Fruit fly (Drosophila melanogaster): ENCODE results near the gene Vml.

Vml gene

DNA sequence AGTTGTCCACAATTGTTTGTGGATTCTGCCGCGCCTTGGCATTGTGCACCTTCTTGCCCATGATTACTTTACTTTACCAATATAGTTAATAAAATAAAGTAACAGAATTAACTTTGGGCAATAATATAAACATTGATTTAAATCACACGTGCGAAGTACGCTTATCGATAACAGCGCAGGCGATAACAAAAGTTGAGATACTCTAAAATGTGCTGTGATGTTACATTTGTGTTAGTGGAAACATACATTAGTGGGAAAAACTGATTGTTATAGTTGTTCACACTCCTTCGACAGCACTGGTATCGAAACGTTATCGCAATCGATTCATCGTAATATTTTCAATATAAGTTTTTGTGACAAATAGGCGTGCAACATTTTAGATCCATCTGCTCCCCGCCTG, 33.8 kb upstream of the Vml start, which contains the start of gene kz (continued):
- TF ChIP-seq sens-2 (GFP tag; IDR thresholded peaks at IDR 0.05) (no peak), CG6683 (GFP tag; optimal IDR thresholded peaks at IDR 0.05) (no peak), CG13775 (GFP tag; optimal IDR thresholded peaks at IDR 0.05) (no peak), Tbp (GFP tag; optimal IDR thresholded peaks at IDR 0.05) (no peak), Mes4 (GFP tag; optimal IDR thresholded peaks at IDR 0.05) (no peak), zf30C (GFP tag; optimal IDR thresholded peaks at IDR 0.05) (no peak), ci (GFP tag; IDR thresholded peaks at IDR 0.05) (0 out of 3 replicates have a peak, but pooled peaks have one; percentile 32), prd (optimal IDR thresholded peaks at IDR 0.05) (no peak), prd (GFP tag; IDR thresholded peaks at IDR 0.05) (no peak), hb (GFP tag; IDR thresholded peaks at IDR 0.05; ENCODE audit: partially characterized antibody) (peak; percentile 99), CG14050 (GFP tag; IDR thresholded peaks at IDR 0.05) (no peak), Aef1 (GFP tag; IDR thresholded peaks at IDR 0.05) (no peak), her (GFP tag; optimal IDR thresholded peaks at IDR 0.05) (no peak), bbx (GFP tag; IDR thresholded peaks at IDR 0.05; ENCODE audit: partially characterized antibody) (peak; percentile 94), lov (optimal IDR thresholded peaks at IDR 0.05) (no peak), lov (GFP tag; IDR thresholded peaks at IDR 0.05) (no peak), CG32532 (GFP tag; IDR thresholded peaks at IDR 0.05) (no peak), br (optimal IDR thresholded peaks at IDR 0.05) (no peak), crc (GFP tag; optimal IDR thresholded peaks at IDR 0.05) (no peak), zen2 (GFP tag; IDR thresholded peaks at IDR 0.05; ENCODE audit: partially characterized antibody) (peak; percentile 88), maf-S (GFP tag; optimal IDR thresholded peaks at IDR 0.05) (no peak), CG1792 (GFP tag; optimal IDR thresholded peaks at IDR 0.05) (no peak), sens (GFP tag) (peak; percentile 64), CG5953 (GFP tag; IDR thresholded peaks at IDR 0.05) (no peak), HLH3B (GFP tag; IDR thresholded peaks at IDR 0.05) (no peak), CHES-1-like (GFP tag; optimal IDR thresholded peaks at IDR 0.05) (no peak), ERR (GFP tag; optimal IDR thresholded peaks at IDR 0.05) (no peak), tx (GFP tag; optimal IDR thresholded peaks at IDR 0.05) (no peak), CG7271 (tag; optimal IDR thresholded peaks at IDR 0.05) (no peak), disco-r (GFP tag; optimal IDR thresholded peaks at IDR 0.05) (no peak), Trl (optimal IDR thresholded peaks at IDR 0.05) (no peak), Trl (GFP tag; optimal IDR thresholded peaks at IDR 0.05) (no peak), Fer1 (GFP tag; optimal IDR thresholded peaks at IDR 0.05) (no peak), HLH4C (GFP tag; IDR thresholded peaks at IDR 0.05; ENCODE audit: partially characterized antibody) (peak; percentile 99), slbo (GFP tag; IDR thresholded peaks at IDR 0.05) (no peak), grn (GFP tag; optimal IDR thresholded peaks at IDR 0.05) (no peak), Max (GFP tag; optimal IDR thresholded peaks at IDR 0.05) (peak; percentile 87), CG15011 (GFP tag; optimal IDR thresholded peaks at IDR 0.05) (no peak), dpn (GFP tag; optimal IDR thresholded peaks at IDR 0.05) (no peak), Adf1 (GFP tag; IDR thresholded peaks at IDR 0.05) (0 out of 2 replicates have a peak, but pooled peaks have one; percentile 9), CG2678 (tag; optimal IDR thresholded peaks at IDR 0.05) (no peak), chinmo (GFP tag; IDR thresholded peaks at IDR 0.05; ENCODE audit: partially characterized antibody) (peak; percentile 97), trem (tag; optimal IDR thresholded peaks at IDR 0.05) (no peak), peb (GFP tag; IDR thresholded peaks at IDR 0.05) (no peak), CG7745 (tag; optimal IDR thresholded peaks at IDR 0.05) (no peak), BtbVII (GFP tag; optimal IDR thresholded peaks at IDR 0.05) (no peak), Chrac-16 (GFP tag; optimal IDR thresholded peaks at IDR 0.05) (no peak), CG8388 (GFP tag; optimal IDR thresholded peaks at IDR 0.05) (no peak), jigr1 (GFP tag; IDR thresholded peaks at IDR 0.05) (no peak), CG17612 (GFP tag; IDR thresholded peaks at IDR 0.05) (no peak), CG9797 (GFP tag; optimal IDR thresholded peaks at IDR 0.05) (peak; percentile 45), bab2 (GFP tag; optimal IDR thresholded peaks at IDR 0.05) (no peak), CG9215 (GFP tag; IDR thresholded peaks at IDR 0.05) (no peak), CG2129 (GFP tag; IDR thresholded peaks at IDR 0.05; ENCODE audit: partially characterized antibody) (0 out of 2 replicates have a peak, but pooled peaks have one; percentile 21)

Data from whole organism, embryonic.